Worm (Caenorhabditis elegans) whole organism, mixed stage, embryonic: Measurements from ENCODE around the gene T20B12.5.

Experiments
- M03D4.4 ChIP-seq: sonication (generic microtip); optimal IDR thresholded peaks from 2 replicates; lab custom pipeline; 2017; ENCODE audit warnings: mild to moderate bottlenecking, missing genetic modification characterization, missing compliant biosample characterization
- ceh-43 ChIP-seq: fragments of 200-800 bp; sonication (Bioruptor generic); optimal IDR thresholded peaks from 2 replicates; lab custom pipeline; 2018; ENCODE audit warnings: mild to moderate bottlenecking, missing genetic modification characterization, moderate library complexity, missing compliant biosample characterization
- ceh-83 ChIP-seq: fragments of 200-800 bp; sonication (Bioruptor generic); optimal IDR thresholded peaks from 2 replicates; lab custom pipeline; 2018; ENCODE audit warnings: mild to moderate bottlenecking, missing genetic modification characterization, missing compliant biosample characterization
- cnd-1 ChIP-seq: fragments of 200-800 bp; sonication (Bioruptor generic); optimal IDR thresholded peaks from 2 replicates; lab custom pipeline; 2018; ENCODE audit warnings: mild to moderate bottlenecking, missing genetic modification characterization, missing compliant biosample characterization
- elt-1 ChIP-seq: sonication (generic microtip); optimal IDR thresholded peaks from 2 replicates; lab custom pipeline; 2017; ENCODE audit warnings: missing genetic modification characterization, mild to moderate bottlenecking, missing compliant biosample characterization, antibody characterized with exemption, moderate library complexity, borderline replicate concordance; ENCODE audit not compliant: insufficient read depth
- flh-1 ChIP-seq: fragments of 200-800 bp; sonication (Bioruptor generic); optimal IDR thresholded peaks from 2 replicates; lab custom pipeline; 2018; ENCODE audit warnings: mild to moderate bottlenecking, missing genetic modification characterization, moderate library complexity, missing compliant biosample characterization
- ham-2 ChIP-seq: fragments of 200-800 bp; sonication (Bioruptor generic); optimal IDR thresholded peaks from 2 replicates; lab custom pipeline; 2018; ENCODE audit warnings: mild to moderate bottlenecking, missing genetic modification characterization, missing compliant biosample characterization
- hlh-1 ChIP-seq: fragments of 150-350 bp; optimal IDR thresholded peaks from 2 replicates; lab custom pipeline; 2014; ENCODE audit warnings: missing biosample characterization, missing genetic modification reagents, missing genetic modification characterization
- lin-13 ChIP-seq: fragments of 150-350 bp; optimal IDR thresholded peaks from 2 replicates; lab custom pipeline; 2014; ENCODE audit warnings: missing biosample characterization, missing genetic modification characterization
- lin-32 ChIP-seq: fragments of 200-800 bp; sonication (Bioruptor generic); optimal IDR thresholded peaks from 2 replicates; lab custom pipeline; 2018; ENCODE audit warnings: mild to moderate bottlenecking, missing genetic modification characterization, missing compliant biosample characterization
- lsy-2 ChIP-seq: fragments of 150-350 bp; optimal IDR thresholded peaks from 2 replicates; lab custom pipeline; 2014; ENCODE audit warnings: missing biosample characterization, missing genetic modification characterization
- nhr-237 ChIP-seq: fragments of 150-350 bp; optimal IDR thresholded peaks from 2 replicates; lab custom pipeline; 2014; ENCODE audit warnings: missing biosample characterization, missing genetic modification characterization
- nhr-28 ChIP-seq: fragments of 150-350 bp; optimal IDR thresholded peaks from 2 replicates; lab custom pipeline; 2014; ENCODE audit warnings: missing biosample characterization, missing genetic modification characterization
- nhr-76 ChIP-seq: sonication (generic microtip); optimal IDR thresholded peaks from 2 replicates; lab custom pipeline; 2017; ENCODE audit warnings: missing biosample characterization, missing genetic modification characterization
- pha-4 ChIP-seq: fragments of 150-350 bp; optimal IDR thresholded peaks from 2 replicates; lab custom pipeline; 2018; ENCODE audit warnings: missing biosample characterization, missing genetic modification reagents, missing genetic modification characterization
- tbx-8 ChIP-seq: fragments of 200-800 bp; sonication (Bioruptor generic); optimal IDR thresholded peaks from 2 replicates; lab custom pipeline; 2018; ENCODE audit warnings: mild to moderate bottlenecking, missing genetic modification characterization, moderate library complexity, missing compliant biosample characterization
- unc-39 ChIP-seq: fragments of 150-350 bp; optimal IDR thresholded peaks from 2 replicates; lab custom pipeline; 2014; ENCODE audit warnings: missing biosample characterization, missing genetic modification characterization
- zip-8 ChIP-seq: fragments of 150-350 bp; optimal IDR thresholded peaks from 2 replicates; lab custom pipeline; 2014; ENCODE audit warnings: missing biosample characterization, missing genetic modification characterization
- ztf-11 ChIP-seq: fragments of 150-350 bp; optimal IDR thresholded peaks from 2 replicates; lab custom pipeline; 2014; ENCODE audit warnings: missing biosample characterization, missing genetic modification characterization

T20B12.5 gene

ce11 chrIII:7323331-7323730 lies 43.6 kb downstream of the T20B12.5 start:
- TF ChIP-seq ceh-83 (GFP tag; lab: Kevin White, UChicago) = no peak
- TF ChIP-seq flh-1 (GFP tag; lab: Kevin White, UChicago) = no peak
- TF ChIP-seq lin-13 (tag; lab: Kevin White, UChicago) = no peak
- TF ChIP-seq nhr-76 (tag; lab: Kevin White, UChicago) = no peak
- TF ChIP-seq unc-39 = no peak
- TF ChIP-seq cnd-1 (tag; lab: Kevin White, UChicago) = no peak

- TF ChIP-seq nhr-76 (tag; lab: Kevin White, UChicago) = no peak
- TF ChIP-seq pha-4 (tag; lab: Kevin White, UChicago) = peak; percentile 79
Observed at ce11 chrIII:7322018-7322417, 44.9 kb downstream of the T20B12.5 start.

- TF ChIP-seq zip-8 (tag; lab: Kevin White, UChicago) = no peak
- TF ChIP-seq ztf-11 (tag; lab: Kevin White, UChicago) = no peak
- TF ChIP-seq nhr-237 (tag; lab: Kevin White, UChicago) = no peak
- no peak for TF ChIP-seq ceh-43
- TF ChIP-seq lsy-2 (tag; lab: Kevin White, UChicago) = no peak
- TF ChIP-seq hlh-1 (tag; lab: Kevin White, UChicago) = no peak
- no peak for TF ChIP-seq M03D4.4
- no peak for TF ChIP-seq pha-4 (tag; lab: Kevin White, UChicago)
- TF ChIP-seq ham-2 (GFP tag; lab: Kevin White, UChicago) = no peak
- no peak for TF ChIP-seq lin-32 (GFP tag; lab: Kevin White, UChicago)
- TF ChIP-seq cnd-1 (tag; lab: Kevin White, UChicago) = no peak
- TF ChIP-seq elt-1 (tag; lab: Kevin White, UChicago) = no peak
- TF ChIP-seq lin-13 (tag; lab: Kevin White, UChicago) = no peak
- TF ChIP-seq tbx-8 (GFP tag; lab: Kevin White, UChicago) = no peak
- no peak for TF ChIP-seq nhr-28 (tag; lab: Kevin White, UChicago)
- TF ChIP-seq, all 35 proteins: peak for 0
Observed at ce11 chrIII:7319390-7319789, 47.5 kb downstream of the T20B12.5 start, which contains the start of gene F56C9.8. Gene F56C9.8 (minus strand): TSS chrIII:7319509.

- TF ChIP-seq pha-4 (tag; lab: Kevin White, UChicago) = peak; percentile 83
- no peak for TF ChIP-seq tbx-8 (GFP tag; lab: Kevin White, UChicago)
Observed at ce11 chrIII:7317354-7317753, 49.6 kb downstream of the T20B12.5 start.
